Worm (Caenorhabditis elegans) whole organism, L1 larva: ENCODE measurements around the gene T01C4.8.
A peak's percentile ranks its signal among the peaks of the same experiment; 100 is the strongest.

ENCODE experiments used
- C04F5.9 ChIP-seq: sonication (generic microtip); optimal IDR thresholded peaks from 2 replicates; lab custom pipeline; 2016; ENCODE audit warnings: missing genetic modification characterization, missing compliant biosample characterization
- C16A3.4 ChIP-seq: fragments of 150-350 bp; optimal IDR thresholded peaks from 2 replicates; lab custom pipeline; 2014; ENCODE audit warnings: missing biosample characterization, missing genetic modification characterization
- C34B4.2 ChIP-seq: sonication (generic microtip); optimal IDR thresholded peaks from 2 replicates; lab custom pipeline; 2017; ENCODE audit warnings: mild to moderate bottlenecking, missing genetic modification characterization, missing compliant biosample characterization
- F16B12.6 ChIP-seq: fragments of 150-350 bp; optimal IDR thresholded peaks from 2 replicates; lab custom pipeline; 2014; ENCODE audit warnings: missing biosample characterization, missing genetic modification characterization
- Y116A8C.19 ChIP-seq: sonication (generic microtip); optimal IDR thresholded peaks from 2 replicates; lab custom pipeline; 2016; ENCODE audit warnings: missing compliant biosample characterization, missing genetic modification characterization, borderline replicate concordance
- aha-1 ChIP-seq: fragments of 150-350 bp; optimal IDR thresholded peaks from 2 replicates; lab custom pipeline; 2014; ENCODE audit warnings: missing biosample characterization, missing genetic modification characterization
- alr-1 ChIP-seq: fragments of 200-800 bp; sonication (Bioruptor generic); optimal IDR thresholded peaks from 2 replicates; lab custom pipeline; 2018; ENCODE audit warnings: borderline replicate concordance, mild to moderate bottlenecking, missing genetic modification characterization, missing compliant biosample characterization
- aly-2 ChIP-seq: fragments of 150-350 bp; optimal IDR thresholded peaks from 2 replicates; lab custom pipeline; 2014; ENCODE audit warnings: missing biosample characterization, missing genetic modification characterization
- ceh-82 ChIP-seq, 3 experiments: fragments of 150-350 bp in 1 of 3; sonication (generic microtip) in 2 of 3; optimal IDR thresholded peaks; 2 replicates each; lab custom pipeline; 2014 to 2017; ENCODE audit warnings: missing biosample characterization in 3 of 3, missing genetic modification characterization in 3 of 3
- ceh-88 ChIP-seq: fragments of 200-800 bp; sonication (Bioruptor generic); IDR thresholded peaks from 2 replicates; pipeline ENCODE4 v1.3.6; 2022; ENCODE audit warnings: missing genetic modification characterization, missing compliant biosample characterization
- dpl-1 ChIP-seq, 3 experiments: fragments of 150-350 bp in 2 of 3; sonication (generic microtip) in 1 of 3; optimal IDR thresholded peaks; 2 replicates each; lab custom pipeline; 2014 to 2017; ENCODE audit warnings: missing biosample characterization in 3 of 3, missing genetic modification characterization in 3 of 3, missing genetic modification reagents in 3 of 3
- dsc-1 ChIP-seq: sonication (generic microtip); optimal IDR thresholded peaks from 2 replicates; lab custom pipeline; 2016; ENCODE audit warnings: mild to moderate bottlenecking, missing genetic modification characterization, missing compliant biosample characterization
- efl-3 ChIP-seq: fragments of 200-800 bp; sonication (Bioruptor generic); optimal IDR thresholded peaks from 2 replicates; lab custom pipeline; 2018; ENCODE audit warnings: mild to moderate bottlenecking, missing genetic modification characterization, missing compliant biosample characterization
- egl-27 ChIP-seq, 2 experiments: fragments of 150-350 bp in 1 of 2; sonication (generic microtip); optimal IDR thresholded peaks; 3 replicates each; lab custom pipeline; 2017 to 2018; ENCODE audit warnings: missing biosample characterization in 2 of 2, missing genetic modification characterization in 2 of 2, missing genetic modification reagents in 2 of 2
- elt-3 ChIP-seq, 6 experiments: fragments of 150-350 bp in 1 of 6; sonication (generic microtip); optimal IDR thresholded peaks; 2 replicates each; lab custom pipeline; 2017 to 2018; ENCODE audit warnings: missing biosample characterization in 6 of 6, missing genetic modification characterization in 6 of 6, inconsistent platforms in 1 of 6
- ets-5 ChIP-seq: fragments of 200-800 bp; sonication (Bioruptor generic); IDR thresholded peaks from 2 replicates; pipeline ENCODE4 v1.3.6; 2022; ENCODE audit warnings: missing genetic modification characterization, missing compliant biosample characterization
- fkh-10 ChIP-seq: sonication (generic microtip); optimal IDR thresholded peaks from 2 replicates; lab custom pipeline; 2017; ENCODE audit warnings: missing biosample characterization, missing genetic modification reagents, missing genetic modification characterization
- fkh-8 ChIP-seq: sonication (generic microtip); optimal IDR thresholded peaks from 2 replicates; lab custom pipeline; 2016; ENCODE audit warnings: mild to moderate bottlenecking, missing genetic modification characterization, missing compliant biosample characterization
- fos-1 ChIP-seq: fragments of 150-350 bp; optimal IDR thresholded peaks from 2 replicates; lab custom pipeline; 2014; ENCODE audit warnings: missing biosample characterization, missing genetic modification characterization
- grh-1 ChIP-seq: fragments of 200-800 bp; sonication (Bioruptor generic); IDR thresholded peaks from 2 replicates; pipeline ENCODE4 v1.3.6; 2022; ENCODE audit warnings: missing genetic modification reagents, missing genetic modification characterization, missing compliant biosample characterization
- hlh-17 ChIP-seq: fragments of 200-800 bp; sonication (Bioruptor generic); optimal IDR thresholded peaks from 2 replicates; lab custom pipeline; 2018; ENCODE audit warnings: missing genetic modification characterization, mild to moderate bottlenecking, missing compliant biosample characterization, moderate library complexity, borderline replicate concordance
- hpl-2 ChIP-seq: fragments of 150-350 bp; optimal IDR thresholded peaks from 2 replicates; lab custom pipeline; 2014; ENCODE audit warnings: missing biosample characterization, missing genetic modification reagents, missing genetic modification characterization
- irx-1 ChIP-seq: sonication (generic microtip); optimal IDR thresholded peaks from 2 replicates; lab custom pipeline; 2016; ENCODE audit warnings: missing genetic modification characterization, missing compliant biosample characterization
- isw-1 ChIP-seq: fragments of 200-800 bp; sonication (Bioruptor generic); IDR thresholded peaks from 2 replicates; pipeline ENCODE4 v1.3.6; 2022; ENCODE audit warnings: missing genetic modification characterization, missing compliant biosample characterization
- lin-13 ChIP-seq: fragments of 150-350 bp; optimal IDR thresholded peaks from 2 replicates; lab custom pipeline; 2014; ENCODE audit warnings: missing biosample characterization, missing genetic modification reagents, missing genetic modification characterization
- lin-35 ChIP-seq, 2 experiments: fragments of 150-350 bp; optimal IDR thresholded peaks; 2 replicates each; lab custom pipeline; 2014; ENCODE audit warnings: missing biosample characterization in 2 of 2, missing genetic modification characterization in 2 of 2, missing genetic modification reagents in 2 of 2
- lin-39 ChIP-seq: fragments of 150-350 bp; optimal IDR thresholded peaks from 2 replicates; lab custom pipeline; 2014; ENCODE audit warnings: missing biosample characterization, missing genetic modification reagents, missing genetic modification characterization
- lir-3 ChIP-seq: sonication (generic microtip); optimal IDR thresholded peaks from 2 replicates; lab custom pipeline; 2016; ENCODE audit warnings: mild to moderate bottlenecking, missing genetic modification characterization, moderate library complexity, missing compliant biosample characterization; ENCODE audit not compliant: poor library complexity
- lsy-2 ChIP-seq, 2 experiments: fragments of 150-350 bp; optimal IDR thresholded peaks; 2 replicates each; lab custom pipeline; 2014; ENCODE audit warnings: missing biosample characterization in 2 of 2, missing genetic modification characterization in 2 of 2
- mab-9 ChIP-seq: fragments of 200-800 bp; sonication (Bioruptor generic); IDR thresholded peaks from 2 replicates; pipeline ENCODE4 v1.3.6; 2022; ENCODE audit warnings: missing genetic modification reagents, missing genetic modification characterization, missing compliant biosample characterization
- mdl-1 ChIP-seq, 2 experiments: fragments of 150-350 bp; optimal IDR thresholded peaks; 2 replicates each; lab custom pipeline; 2014 to 2017; ENCODE audit warnings: missing biosample characterization in 2 of 2, missing genetic modification characterization in 2 of 2, inconsistent platforms in 1 of 2
- mef-2 ChIP-seq: fragments of 150-350 bp; optimal IDR thresholded peaks from 2 replicates; lab custom pipeline; 2014; ENCODE audit warnings: missing biosample characterization, missing genetic modification characterization
- mep-1 ChIP-seq: fragments of 150-350 bp; optimal IDR thresholded peaks from 2 replicates; lab custom pipeline; 2014; ENCODE audit warnings: missing biosample characterization, missing genetic modification characterization
- nhr-11 ChIP-seq: fragments of 150-350 bp; optimal IDR thresholded peaks from 2 replicates; lab custom pipeline; 2014; ENCODE audit warnings: missing biosample characterization, missing genetic modification characterization
- nhr-19 ChIP-seq: fragments of 200-800 bp; sonication (Bioruptor generic); conservative IDR thresholded peaks from 2 replicates; pipeline ENCODE4 v1.3.6; 2022; ENCODE audit warnings: missing genetic modification characterization, missing compliant biosample characterization
- nhr-20 ChIP-seq: sonication (generic microtip); optimal IDR thresholded peaks from 2 replicates; lab custom pipeline; 2016; ENCODE audit warnings: mild to moderate bottlenecking, missing genetic modification characterization, missing compliant biosample characterization
- nhr-237 ChIP-seq: fragments of 150-350 bp; optimal IDR thresholded peaks from 2 replicates; lab custom pipeline; 2014; ENCODE audit warnings: missing biosample characterization, missing genetic modification characterization
- nhr-28 ChIP-seq: fragments of 150-350 bp; optimal IDR thresholded peaks from 2 replicates; lab custom pipeline; 2014; ENCODE audit warnings: missing biosample characterization, missing genetic modification characterization
- nhr-71 ChIP-seq: sonication (generic microtip); optimal IDR thresholded peaks from 2 replicates; lab custom pipeline; 2016; ENCODE audit warnings: mild to moderate bottlenecking, missing genetic modification characterization, moderate library complexity, missing compliant biosample characterization
- nhr-84 ChIP-seq: sonication (generic microtip); optimal IDR thresholded peaks from 2 replicates; lab custom pipeline; 2017; ENCODE audit warnings: missing biosample characterization, missing genetic modification characterization
- nhr-85 ChIP-seq: sonication (generic microtip); peaks from one replicate; lab custom pipeline; 2016; ENCODE audit warnings: missing genetic modification characterization, inconsistent platforms, missing compliant biosample characterization
- pax-3 ChIP-seq: fragments of 200-800 bp; sonication (Bioruptor generic); optimal IDR thresholded peaks from 2 replicates; lab custom pipeline; 2018; ENCODE audit warnings: mild to moderate bottlenecking, missing genetic modification characterization, moderate library complexity, missing compliant biosample characterization
- rnt-1 ChIP-seq: sonication (generic microtip); optimal IDR thresholded peaks from 2 replicates; lab custom pipeline; 2016; ENCODE audit warnings: mild to moderate bottlenecking, missing genetic modification characterization, moderate library complexity, missing compliant biosample characterization
- skn-1 ChIP-seq: fragments of 150-350 bp; optimal IDR thresholded peaks from 2 replicates; lab custom pipeline; 2014; ENCODE audit warnings: missing biosample characterization, missing genetic modification characterization
- sox-4 ChIP-seq: sonication (generic microtip); optimal IDR thresholded peaks from 2 replicates; lab custom pipeline; 2016; ENCODE audit warnings: missing genetic modification characterization, missing compliant biosample characterization
- tbx-2 ChIP-seq: sonication (generic microtip); optimal IDR thresholded peaks from 2 replicates; lab custom pipeline; 2016; ENCODE audit warnings: missing genetic modification characterization, missing compliant biosample characterization
- tlp-1 ChIP-seq: fragments of 150-350 bp; optimal IDR thresholded peaks from 2 replicates; lab custom pipeline; 2014; ENCODE audit warnings: missing biosample characterization, missing genetic modification characterization
- unc-130 ChIP-seq: fragments of 150-350 bp; optimal IDR thresholded peaks from 2 replicates; lab custom pipeline; 2017; ENCODE audit warnings: missing biosample characterization, missing genetic modification characterization, inconsistent platforms
- unc-30 ChIP-seq: sonication (generic microtip); optimal IDR thresholded peaks from 2 replicates; lab custom pipeline; 2017; ENCODE audit warnings: missing biosample characterization, missing genetic modification characterization
- unc-62 ChIP-seq: fragments of 150-350 bp; optimal IDR thresholded peaks from 2 replicates; lab custom pipeline; 2014; ENCODE audit warnings: missing biosample characterization, missing genetic modification reagents, missing genetic modification characterization
- xbp-1 ChIP-seq: sonication (generic microtip); optimal IDR thresholded peaks from 2 replicates; lab custom pipeline; 2016; ENCODE audit warnings: missing genetic modification characterization, missing compliant biosample characterization
- zag-1 ChIP-seq: fragments of 150-350 bp; optimal IDR thresholded peaks from 2 replicates; lab custom pipeline; 2014; ENCODE audit warnings: missing biosample characterization, missing genetic modification characterization
- ztf-4 ChIP-seq: fragments of 150-350 bp; optimal IDR thresholded peaks from 2 replicates; lab custom pipeline; 2014; ENCODE audit warnings: missing biosample characterization, missing genetic modification characterization

The T01C4.8 gene

DNA sequence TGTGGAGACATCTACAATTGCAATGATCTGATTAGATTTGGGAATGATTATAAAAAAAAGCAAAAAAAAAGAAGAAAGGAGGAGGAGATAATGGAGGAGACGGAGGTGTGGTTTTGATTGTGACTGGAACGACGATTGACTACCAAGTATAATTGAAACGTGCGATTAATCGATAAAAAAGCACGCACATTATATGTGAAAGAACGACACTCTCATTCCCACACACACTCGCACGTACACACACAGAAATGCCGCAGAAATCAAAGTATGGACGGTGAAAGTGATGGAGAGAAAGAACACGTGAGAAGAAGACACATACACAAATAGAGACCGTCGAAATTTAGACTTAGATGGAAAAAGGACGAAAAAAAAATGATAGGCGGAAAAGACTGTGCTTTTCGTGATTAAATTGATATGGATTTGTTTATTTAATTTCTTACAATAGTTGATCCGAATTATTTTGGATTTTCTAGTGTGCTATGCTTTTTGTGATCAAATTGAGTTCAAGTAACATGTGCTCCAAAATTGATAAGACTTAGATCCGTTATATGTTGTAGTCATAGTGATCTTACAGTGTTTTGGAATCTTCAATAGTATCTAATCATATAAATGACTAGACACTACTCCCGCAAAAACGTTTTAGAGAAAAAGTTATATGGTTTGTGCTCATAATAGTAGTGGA, 35.5 kb downstream of the T01C4.8 start, which contains the start of gene nhr-135:
TSS of gene nhr-135 (minus strand) at position 51 of the 682 bp plus-strand sequence.
- TF ChIP-seq C04F5.9 (tag; lab: Kevin White, UChicago) (no peak), tbx-2 (tag; lab: Kevin White, UChicago) (peak; percentile 40), F16B12.6 (tag; lab: Kevin White, UChicago) (no peak), mep-1 (tag; lab: Kevin White, UChicago) (peak; percentile 58), nhr-28 (tag; lab: Kevin White, UChicago) (no peak), skn-1 (tag; lab: Kevin White, UChicago) (no peak), ceh-82 (tag; optimal IDR thresholded peaks at IDR 0.05; lab: Kevin White, UChicago) (no peak), nhr-84 (tag; lab: Kevin White, UChicago) (no peak), ceh-88 (GFP tag; lab: Robert Waterston, UW) (no peak), alr-1 (tag; lab: Kevin White, UChicago) (no peak), isw-1 (no peak), Y116A8C.19 (tag; lab: Kevin White, UChicago) (no peak), fos-1 (tag; lab: Kevin White, UChicago) (no peak), pax-3 (tag; lab: Kevin White, UChicago) (no peak), nhr-85 (tag; lab: Kevin White, UChicago) (peak; percentile 57), egl-27 (tag; optimal IDR thresholded peaks at IDR 0.05; lab: Kevin White, UChicago) (no peak), C16A3.4 (tag; lab: Kevin White, UChicago) (peak; percentile 6), irx-1 (tag; lab: Kevin White, UChicago) (no peak), lir-3 (tag; lab: Kevin White, UChicago) (no peak), unc-62 (GFP tag; lab: Kevin White, UChicago) (no peak), aly-2 (tag; lab: Kevin White, UChicago) (no peak), dsc-1 (no peak), nhr-71 (tag; lab: Kevin White, UChicago) (peak; percentile 66), hlh-17 (GFP tag; lab: Kevin White, UChicago) (no peak), lsy-2 (tag; optimal IDR thresholded peaks at IDR 0.05; lab: Kevin White, UChicago) (peak in 1 of 2 experiments; percentile 50), nhr-19 (GFP tag; lab: Robert Waterston, UW) (peak; percentile 25), unc-30 (tag; lab: Kevin White, UChicago) (no peak), lin-39 (tag; lab: Kevin White, UChicago) (no peak), nhr-11 (tag; lab: Kevin White, UChicago) (no peak), nhr-237 (tag; lab: Kevin White, UChicago) (no peak), fkh-8 (tag; lab: Kevin White, UChicago) (no peak), dpl-1 (GFP tag; optimal IDR thresholded peaks at IDR 0.05; lab: Kevin White, UChicago) (peak in 2 of 3 experiments; percentile 28 to 32), mab-9 (GFP tag; lab: Robert Waterston, UW) (no peak), ztf-4 (tag; lab: Kevin White, UChicago) (no peak), grh-1 (GFP tag; lab: Robert Waterston, UW) (no peak), xbp-1 (tag; lab: Kevin White, UChicago) (no peak), mef-2 (tag; lab: Kevin White, UChicago) (no peak), aha-1 (no peak), lin-35 (GFP tag; optimal IDR thresholded peaks at IDR 0.05; lab: Kevin White, UChicago) (peak in 1 of 2 experiments; percentile 77), lin-13 (GFP tag; lab: Kevin White, UChicago) (no peak), elt-3 (tag; optimal IDR thresholded peaks at IDR 0.05; lab: Kevin White, UChicago) (peak in 4 of 6 experiments; percentile 12 to 69 (median 49)), efl-3 (GFP tag; lab: Kevin White, UChicago) (no peak), hpl-2 (GFP tag; lab: Kevin White, UChicago) (no peak), C34B4.2 (tag; lab: Kevin White, UChicago) (no peak), fkh-10 (GFP tag; lab: Kevin White, UChicago) (no peak), sox-4 (tag; lab: Kevin White, UChicago) (no peak), nhr-20 (tag; lab: Kevin White, UChicago) (peak; percentile 93), ets-5 (GFP tag; lab: Robert Waterston, UW) (no peak), rnt-1 (no peak), mdl-1 (tag; optimal IDR thresholded peaks at IDR 0.05; lab: Kevin White, UChicago) (peak in 1 of 2 experiments; percentile 89), tlp-1 (tag; lab: Kevin White, UChicago) (no peak), unc-130 (tag; lab: Kevin White, UChicago) (peak; percentile 56), zag-1 (tag; lab: Kevin White, UChicago) (no peak)
